Fruit fly (Drosophila melanogaster) whole organism, embryonic: ENCODE results near the gene CG7916.

Experiments used
- Aef1 ChIP-seq: fragments of 200-800 bp; sonication (Bioruptor generic); IDR thresholded peaks from 3 replicates; pipeline ENCODE4 v1.3.6; 2022; ENCODE audit warnings: missing biosample characterization, missing genetic modification characterization
- Atf6 ChIP-seq: fragments of 200-800 bp; sonication (Bioruptor generic); IDR thresholded peaks from 2 replicates; pipeline ENCODE4 v1.3.6; 2022; ENCODE audit warnings: missing biosample characterization, missing genetic modification characterization
- CG11695 ChIP-seq: fragments of 200-800 bp; sonication (Bioruptor generic); IDR thresholded peaks from 3 replicates; pipeline ENCODE4 v1.3.6; 2022; ENCODE audit warnings: missing biosample characterization, missing genetic modification characterization
- CG11696 ChIP-seq: fragments of 200-800 bp; sonication (Bioruptor generic); IDR thresholded peaks from 2 replicates; pipeline ENCODE4 v1.3.6; 2022; ENCODE audit warnings: missing biosample characterization, missing genetic modification characterization
- CG14441 ChIP-seq: fragments of 200-800 bp; sonication (Bioruptor generic); IDR thresholded peaks from 2 replicates; pipeline ENCODE4 v1.3.6; 2022; ENCODE audit warnings: missing biosample characterization, missing genetic modification characterization
- CG15269 ChIP-seq: fragments of 200-800 bp; sonication (Bioruptor generic); optimal IDR thresholded peaks from 2 replicates; lab custom pipeline; 2018; ENCODE audit warnings: missing biosample characterization, mild to moderate bottlenecking, missing genetic modification characterization, moderate library complexity
- CG15479 ChIP-seq: fragments of 200-800 bp; sonication (Bioruptor generic); optimal IDR thresholded peaks from 3 replicates; lab custom pipeline; 2019; ENCODE audit warnings: missing biosample characterization, mild to moderate bottlenecking, missing genetic modification characterization, moderate library complexity
- CG17829 ChIP-seq: fragments of 200-800 bp; optimal IDR thresholded peaks from 2 replicates; lab custom pipeline; 2019; ENCODE audit warnings: missing biosample characterization, mild to moderate bottlenecking, missing genetic modification characterization, moderate library complexity
- CG1792 ChIP-seq: fragments of 200-800 bp; sonication (Bioruptor generic); optimal IDR thresholded peaks from 2 replicates; lab custom pipeline; 2016; ENCODE audit warnings: missing biosample characterization, missing genetic modification characterization
- CG2120 ChIP-seq: fragments of 200-800 bp; sonication (Bioruptor generic); optimal IDR thresholded peaks from 3 replicates; lab custom pipeline; 2016; ENCODE audit warnings: missing biosample characterization, missing genetic modification characterization
- CG3065 ChIP-seq: fragments of 200-800 bp; sonication (Bioruptor generic); optimal IDR thresholded peaks from 2 replicates; lab custom pipeline; 2016; ENCODE audit warnings: missing biosample characterization, missing genetic modification characterization
- CG32772 ChIP-seq: fragments of 200-800 bp; sonication (Bioruptor generic); IDR thresholded peaks from 2 replicates; pipeline ENCODE4 v1.3.6; 2022; ENCODE audit warnings: missing biosample characterization, missing genetic modification characterization
- CG3281 ChIP-seq: fragments of 200-800 bp; sonication (Bioruptor generic); optimal IDR thresholded peaks from 3 replicates; lab custom pipeline; 2017; ENCODE audit warnings: missing biosample characterization, mild to moderate bottlenecking, missing genetic modification characterization
- CG3407 ChIP-seq: fragments of 200-800 bp; sonication (Bioruptor generic); optimal IDR thresholded peaks from 2 replicates; lab custom pipeline; 2018; ENCODE audit warnings: missing biosample characterization, mild to moderate bottlenecking, missing genetic modification characterization
- CG34376 ChIP-seq: fragments of 200-800 bp; sonication (Bioruptor generic); optimal IDR thresholded peaks from 2 replicates; lab custom pipeline; 2018; ENCODE audit warnings: missing biosample characterization, mild to moderate bottlenecking, missing genetic modification characterization
- CG3995 ChIP-seq: fragments of 200-800 bp; sonication (Bioruptor generic); optimal IDR thresholded peaks from 3 replicates; lab custom pipeline; 2016; ENCODE audit warnings: missing biosample characterization, missing genetic modification characterization
- CG5953 ChIP-seq: fragments of 200-800 bp; sonication (Bioruptor generic); IDR thresholded peaks from 2 replicates; pipeline ENCODE4 v1.3.6; 2022; ENCODE audit warnings: missing biosample characterization, missing genetic modification characterization
- CG7745 ChIP-seq: fragments of 200-800 bp; sonication (Bioruptor generic); optimal IDR thresholded peaks from 2 replicates; lab custom pipeline; 2018; ENCODE audit warnings: missing biosample characterization, mild to moderate bottlenecking, missing genetic modification characterization, moderate library complexity
- CG8944 ChIP-seq: fragments of 200-800 bp; sonication (Bioruptor generic); optimal IDR thresholded peaks from 3 replicates; lab custom pipeline; 2016; ENCODE audit warnings: missing biosample characterization, missing genetic modification characterization
- CkIIα-i1 ChIP-seq: fragments of 200-800 bp; sonication (Bioruptor generic); IDR thresholded peaks from 2 replicates; pipeline ENCODE4 v1.3.6; 2022; ENCODE audit warnings: missing biosample characterization, missing genetic modification characterization
- Eip74EF ChIP-seq, 2 experiments: fragments of 200-800 bp in 1 of 2; fragments of >200 bp in 1 of 2; sonication (Bioruptor generic) in 1 of 2; optimal IDR thresholded peaks; 2 replicates each; lab custom pipeline; 2017 to 2019; ENCODE audit warnings: missing biosample characterization in 2 of 2, missing genetic modification characterization in 2 of 2, mild to moderate bottlenecking in 1 of 2, moderate library complexity in 1 of 2
- Ets65A ChIP-seq: fragments of 200-800 bp; sonication (Bioruptor generic); peaks from one replicate; lab custom pipeline; 2016; ENCODE audit warnings: missing biosample characterization, missing genetic modification characterization
- Fer1 ChIP-seq: fragments of 200-800 bp; sonication (Bioruptor generic); optimal IDR thresholded peaks from 2 replicates; lab custom pipeline; 2017; ENCODE audit warnings: missing biosample characterization, mild to moderate bottlenecking, missing genetic modification characterization
- HLH3B ChIP-seq: fragments of 200-800 bp; sonication (Bioruptor generic); IDR thresholded peaks from 2 replicates; pipeline ENCODE4 v1.3.6; 2022; ENCODE audit warnings: missing biosample characterization, missing genetic modification characterization
- HmgZ ChIP-seq: fragments of 200-800 bp; sonication (Bioruptor generic); optimal IDR thresholded peaks from 2 replicates; lab custom pipeline; 2018; ENCODE audit warnings: missing biosample characterization, mild to moderate bottlenecking, missing genetic modification characterization
- Lim3 ChIP-seq: fragments of 200-800 bp; sonication (Bioruptor generic); IDR thresholded peaks from 2 replicates; pipeline ENCODE4 v1.3.6; 2022; ENCODE audit warnings: missing biosample characterization, missing genetic modification characterization
- MBD-R2 ChIP-seq: fragments of 200-800 bp; sonication (Bioruptor generic); IDR thresholded peaks from 2 replicates; pipeline ENCODE4 v1.3.6; 2022; ENCODE audit warnings: missing biosample characterization, missing genetic modification characterization
- Nf-YB ChIP-seq: fragments of 200-800 bp; sonication (Bioruptor generic); optimal IDR thresholded peaks from 3 replicates; lab custom pipeline; 2019; ENCODE audit warnings: missing biosample characterization, mild to moderate bottlenecking, missing genetic modification characterization, moderate library complexity
- Sox100B ChIP-seq: fragments of 200-800 bp; sonication (Bioruptor generic); optimal IDR thresholded peaks from 3 replicates; lab custom pipeline; 2018; ENCODE audit warnings: missing biosample characterization, mild to moderate bottlenecking, missing genetic modification characterization
- Tbp ChIP-seq: fragments of >200 bp; optimal IDR thresholded peaks from 2 replicates; lab custom pipeline; 2018; ENCODE audit warnings: missing biosample characterization, missing genetic modification characterization
- Usf ChIP-seq: fragments of 200-800 bp; sonication (Bioruptor generic); optimal IDR thresholded peaks from 2 replicates; lab custom pipeline; 2017; ENCODE audit warnings: missing genotype, missing biosample characterization, missing genetic modification characterization
- bab2 ChIP-seq: fragments of 200-800 bp; sonication (Bioruptor generic); optimal IDR thresholded peaks from 2 replicates; lab custom pipeline; 2016; ENCODE audit warnings: missing biosample characterization, missing genetic modification characterization
- bbx ChIP-seq: fragments of 200-800 bp; sonication (Bioruptor generic); IDR thresholded peaks from 2 replicates; pipeline ENCODE4 v1.3.6; 2022; ENCODE audit warnings: missing biosample characterization, missing genetic modification characterization; ENCODE audit not compliant: partially characterized antibody
- bsh ChIP-seq, 2 experiments: fragments of 200-800 bp; sonication (Bioruptor generic); optimal IDR thresholded peaks; 2 replicates each; lab custom pipeline; 2017 to 2018; ENCODE audit warnings: mild to moderate bottlenecking in 2 of 2, missing biosample characterization in 2 of 2, missing genetic modification characterization in 2 of 2, moderate library complexity in 1 of 2
- dm ChIP-seq: fragments of 200-800 bp; sonication (Bioruptor generic); optimal IDR thresholded peaks from 3 replicates; lab custom pipeline; 2016; ENCODE audit warnings: missing biosample characterization, missing genetic modification characterization
- fd64A ChIP-seq: fragments of 200-800 bp; sonication (Bioruptor generic); optimal IDR thresholded peaks from 3 replicates; lab custom pipeline; 2018; ENCODE audit warnings: missing biosample characterization, mild to moderate bottlenecking, missing genetic modification characterization
- fd96Cb ChIP-seq: fragments of 200-800 bp; sonication (Bioruptor generic); optimal IDR thresholded peaks from 2 replicates; lab custom pipeline; 2018; ENCODE audit warnings: missing biosample characterization, mild to moderate bottlenecking, missing genetic modification characterization, moderate library complexity
- gt ChIP-seq: fragments of 200-800 bp; sonication (Bioruptor generic); IDR thresholded peaks from 2 replicates; pipeline ENCODE4 v1.3.6; 2022; ENCODE audit warnings: missing biosample characterization, missing genetic modification characterization
- klu ChIP-seq: fragments of 200-800 bp; sonication (Bioruptor generic); IDR thresholded peaks from 2 replicates; pipeline ENCODE4 v1.3.6; 2022; ENCODE audit warnings: missing biosample characterization, missing genetic modification characterization
- mld ChIP-seq: fragments of 200-800 bp; sonication (Bioruptor generic); IDR thresholded peaks from 3 replicates; pipeline ENCODE4 v1.3.6; 2022; ENCODE audit warnings: missing biosample characterization, missing genetic modification characterization; ENCODE audit not compliant: partially characterized antibody
- nerfin-2 ChIP-seq: fragments of 200-800 bp; sonication (Bioruptor generic); IDR thresholded peaks from 2 replicates; pipeline ENCODE4 v1.3.6; 2022; ENCODE audit warnings: missing biosample characterization, missing genetic modification characterization; ENCODE audit not compliant: partially characterized antibody
- pita ChIP-seq: fragments of 200-800 bp; sonication (Bioruptor generic); optimal IDR thresholded peaks from 2 replicates; lab custom pipeline; 2017; ENCODE audit warnings: missing biosample characterization, mild to moderate bottlenecking, missing genetic modification characterization
- rib ChIP-seq: fragments of 200-800 bp; sonication (Bioruptor generic); IDR thresholded peaks from 2 replicates; pipeline ENCODE4 v1.3.6; 2022; ENCODE audit warnings: missing biosample characterization, missing genetic modification characterization
- salm ChIP-seq: fragments of 200-800 bp; sonication (Bioruptor generic); optimal IDR thresholded peaks from 2 replicates; lab custom pipeline; 2018; ENCODE audit warnings: missing biosample characterization, mild to moderate bottlenecking, missing genetic modification characterization
- tin ChIP-seq: fragments of 200-800 bp; sonication (Bioruptor generic); optimal IDR thresholded peaks from 3 replicates; lab custom pipeline; 2016; ENCODE audit warnings: missing biosample characterization, missing genetic modification characterization
- wdn ChIP-seq: fragments of 200-800 bp; sonication (Bioruptor generic); IDR thresholded peaks from 2 replicates; pipeline ENCODE4 v1.3.6; 2022; ENCODE audit warnings: missing biosample characterization, missing genetic modification characterization
- z ChIP-seq: fragments of 200-800 bp; sonication (Bioruptor generic); IDR thresholded peaks from 3 replicates; pipeline ENCODE4 v1.3.6; 2022; ENCODE audit warnings: missing biosample characterization, missing genetic modification characterization
- zen2 ChIP-seq: fragments of 200-800 bp; sonication (Bioruptor generic); IDR thresholded peaks from 3 replicates; pipeline ENCODE4 v1.3.6; 2022; ENCODE audit warnings: missing biosample characterization, missing genetic modification characterization; ENCODE audit not compliant: partially characterized antibody

The CG7916 gene

dm6 chr2L:13835002-13835910, 11.3 kb upstream of the CG7916 start, which contains the start of the genes mRpS23 and CenG1A (continued):
- TF ChIP-seq klu (GFP tag; lab: Robert Waterston, UW) = peak; percentile 99
- peak; percentile 99 for TF ChIP-seq Usf (GFP tag; lab: Kevin White, UChicago)
- peak; percentile 100 for TF ChIP-seq wdn
- TF ChIP-seq dm (GFP tag; lab: Kevin White, UChicago) = peak; percentile 99
- TF ChIP-seq CG1792 = peak; percentile 99
- peak; percentile 92 for TF ChIP-seq Nf-YB (GFP tag; lab: Kevin White, UChicago)
- TF ChIP-seq CG3995 = peak; percentile 95
- peak; percentile 100 for TF ChIP-seq Aef1 (GFP tag; lab: Robert Waterston, UW)
- peak; percentile 100 for TF ChIP-seq CG32772 (GFP tag; lab: Robert Waterston, UW)
- peak; percentile 100 for TF ChIP-seq Atf6 (GFP tag; lab: Robert Waterston, UW)
- peak; percentile 64; the same call in 1 of the 2 replicates for TF ChIP-seq bbx (GFP tag; lab: Robert Waterston, UW)
- no peak for TF ChIP-seq Tbp (GFP tag; lab: Kevin White, UChicago)
- TF ChIP-seq mld (GFP tag; lab: Robert Waterston, UW) = peak; percentile 70; the same call in 2 of the 3 replicates
- peak; percentile 88 for TF ChIP-seq z (GFP tag; lab: Robert Waterston, UW)
- TF ChIP-seq Fer1 (GFP tag; lab: Kevin White, UChicago) = peak; percentile 100
- peak; percentile 100 for TF ChIP-seq tin (GFP tag; lab: Kevin White, UChicago)
- no peak; the same call in 2 of the 3 replicates for TF ChIP-seq zen2 (GFP tag; lab: Robert Waterston, UW)
- peak; percentile 100 for TF ChIP-seq fd96Cb (tag; lab: Kevin White, UChicago)
- no peak for TF ChIP-seq pita
- peak; percentile 100 for TF ChIP-seq rib (GFP tag; lab: Robert Waterston, UW)
- TF ChIP-seq CG11695 = peak; percentile 100
- TF ChIP-seq CG15479 (GFP tag; lab: Kevin White, UChicago) = peak; percentile 80
- peak; percentile 100 for TF ChIP-seq fd64A (GFP tag; lab: Kevin White, UChicago)
- TF ChIP-seq CG2120 = peak; percentile 100
- TF ChIP-seq CG3407 (GFP tag; lab: Kevin White, UChicago) = peak; percentile 99
- peak; percentile 99 for TF ChIP-seq gt (GFP tag; lab: Robert Waterston, UW)
- peak; percentile 99 for TF ChIP-seq CG11696 (GFP tag; lab: Robert Waterston, UW)
- TF ChIP-seq HLH3B (GFP tag; lab: Robert Waterston, UW) = peak; percentile 100
- peak; percentile 99 for TF ChIP-seq Lim3 (GFP tag; lab: Robert Waterston, UW)
- TF ChIP-seq CkIIα-i1 = peak; percentile 99
- TF ChIP-seq CG7745 = peak; percentile 97
- peak; percentile 100 for TF ChIP-seq bab2 (GFP tag; lab: Kevin White, UChicago)
- TF ChIP-seq salm (tag; lab: Kevin White, UChicago) = peak; percentile 100
- TF ChIP-seq CG5953 (GFP tag; lab: Robert Waterston, UW) = peak; percentile 100
- TF ChIP-seq CG17829 (tag; lab: Kevin White, UChicago) = peak; percentile 100
- peak; percentile 100 for TF ChIP-seq MBD-R2 (GFP tag; lab: Robert Waterston, UW)
- peak; percentile 100 for TF ChIP-seq HmgZ (tag; lab: Kevin White, UChicago)
- peak; percentile 99 for TF ChIP-seq CG34376 (GFP tag; lab: Kevin White, UChicago)
- TF ChIP-seq CG14441 (GFP tag; lab: Robert Waterston, UW) = peak; percentile 100
- TF ChIP-seq bsh (GFP tag; optimal IDR thresholded peaks at IDR 0.05; lab: Kevin White, UChicago) = peak; percentile 100
- peak; percentile 100 for TF ChIP-seq CG3065
- peak; percentile 100 for TF ChIP-seq CG15269
- TF ChIP-seq Ets65A (GFP tag; lab: Kevin White, UChicago) = peak; percentile 100
- TF ChIP-seq CG8944 = peak; percentile 100
- peak; percentile 66; the same call in 1 of the 2 replicates for TF ChIP-seq nerfin-2 (GFP tag; lab: Robert Waterston, UW)
- peak; percentile 100 for TF ChIP-seq CG3281 (GFP tag; lab: Kevin White, UChicago)
- TF ChIP-seq Eip74EF (GFP tag; optimal IDR thresholded peaks at IDR 0.05; lab: Kevin White, UChicago) = peak in 1 of 2 experiments; percentile 100
- TF ChIP-seq Sox100B (GFP tag; lab: Kevin White, UChicago) = peak; percentile 99
